Worm (Caenorhabditis elegans): ENCODE measurements around the gene abts-2.

abts-2 gene

ce11 chrX:11585375-11585774 is at the start of gene abts-2:
abts-2 (plus strand) TSS chrX:11585675.
- no peak for TF ChIP-seq K11D2.4 (GFP tag; IDR thresholded peaks at IDR 0.05)
- TF ChIP-seq ztf-22 (GFP tag; optimal IDR thresholded peaks at IDR 0.05): no peak
- no peak for TF ChIP-seq cebp-2 (GFP tag; IDR thresholded peaks at IDR 0.05)
- TF ChIP-seq Y67H2A.10 (GFP tag; conservative IDR thresholded peaks at IDR 0.05): no peak
- no peak for TF ChIP-seq bed-1 (GFP tag; IDR thresholded peaks at IDR 0.05)
- no peak for TF ChIP-seq madf-6 (GFP tag; IDR thresholded peaks at IDR 0.05)
- no peak for TF ChIP-seq nhr-80 (tag; optimal IDR thresholded peaks at IDR 0.05)
- no peak for TF ChIP-seq F52B5.7 (tag; optimal IDR thresholded peaks at IDR 0.05)
- TF ChIP-seq ets-4 (GFP tag; optimal IDR thresholded peaks at IDR 0.05): no peak
- TF ChIP-seq snpc-4 (GFP tag; optimal IDR thresholded peaks at IDR 0.05): no peak
- TF ChIP-seq snpc-4 (tag; optimal IDR thresholded peaks at IDR 0.05): no peak
- TF ChIP-seq aptf-3 (GFP tag; IDR thresholded peaks at IDR 0.05): no peak
- no peak for TF ChIP-seq ccch-3 (GFP tag; optimal IDR thresholded peaks at IDR 0.05)
- TF ChIP-seq F49E8.2 (tag; optimal IDR thresholded peaks at IDR 0.05; ENCODE audit: insufficient read depth): no peak
- no peak for TF ChIP-seq dox-1 (GFP tag; IDR thresholded peaks at IDR 0.05)
- TF ChIP-seq ceh-100 (GFP tag; IDR thresholded peaks at IDR 0.05): no peak
- TF ChIP-seq tbx-9 (tag; optimal IDR thresholded peaks at IDR 0.05; ENCODE audit: borderline replicate concordance): no peak
- no peak for TF ChIP-seq hmg-20 (GFP tag; IDR thresholded peaks at IDR 0.05)
- no peak for TF ChIP-seq ztf-6 (GFP tag; IDR thresholded peaks at IDR 0.05)

ce11 chrX:11536408-11536807 is 49.1 kb upstream of the abts-2 start, which contains the start of gene C35C5.9:
C35C5.9 (plus strand) TSS chrX:11536568.
- TF ChIP-seq zim-3 (tag; optimal IDR thresholded peaks at IDR 0.05): no peak
- no peak for TF ChIP-seq mel-28 (tag; optimal IDR thresholded peaks at IDR 0.05; ENCODE audit: borderline replicate concordance)
- TF ChIP-seq F57A8.1 (GFP tag; optimal IDR thresholded peaks at IDR 0.05): no peak
- peak; percentile 3 for TF ChIP-seq lin-40 (tag; optimal IDR thresholded peaks at IDR 0.05)
- TF ChIP-seq Y95B8A.8 (GFP tag; IDR thresholded peaks at IDR 0.05): 0 out of 2 replicates have a peak, but pooled peaks have one; percentile 45

- TF ChIP-seq madf-10 (tag; optimal IDR thresholded peaks at IDR 0.05) (no peak), ceh-58 (GFP tag; IDR thresholded peaks at IDR 0.05) (no peak), nfya-2 (GFP tag; IDR thresholded peaks at IDR 0.05) (no peak)
Measured at ce11 chrX:11537240-11537764, 48.2 kb upstream of the abts-2 start, which contains the start of gene gcp-2.2. gcp-2.2 (plus strand) TSS chrX:11537714.

DNA sequence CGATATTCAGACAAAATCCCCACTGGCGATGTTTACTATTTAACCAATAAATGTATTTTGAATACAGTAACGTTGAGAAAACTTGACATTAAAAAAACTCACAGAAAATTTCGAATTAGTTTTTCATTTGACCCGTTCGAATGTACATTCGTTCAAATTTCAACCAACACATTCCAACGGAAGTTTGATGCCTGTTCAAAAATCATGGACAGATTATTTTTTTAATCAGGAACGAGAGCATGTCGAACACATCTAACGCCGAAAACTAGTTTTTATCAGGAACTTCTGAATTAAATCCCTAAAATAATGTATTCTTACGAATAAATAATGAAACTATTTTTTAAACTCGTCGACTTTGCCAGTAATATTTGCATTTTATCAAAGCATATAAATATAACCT is 43.8 kb upstream of the abts-2 start:
- no peak for TF ChIP-seq somi-1 (GFP tag; optimal IDR thresholded peaks at IDR 0.05)
- TF ChIP-seq egrh-3 (GFP tag; IDR thresholded peaks at IDR 0.05): no peak
- TF ChIP-seq madf-10 (tag; optimal IDR thresholded peaks at IDR 0.05): no peak
- no peak for TF ChIP-seq C06A6.2 (GFP tag; conservative IDR thresholded peaks at IDR 0.05)
- TF ChIP-seq let-526 (GFP tag; IDR thresholded peaks at IDR 0.05): no peak
- no peak for TF ChIP-seq Y53G8AR.9 (GFP tag; conservative IDR thresholded peaks at IDR 0.05)
- TF ChIP-seq zim-3 (tag; optimal IDR thresholded peaks at IDR 0.05): no peak
- TF ChIP-seq Y79H2A.3 (GFP tag; conservative IDR thresholded peaks at IDR 0.05): no peak
- no peak for TF ChIP-seq unc-62 (GFP tag; optimal IDR thresholded peaks at IDR 0.05)
- TF ChIP-seq ceh-100 (GFP tag; IDR thresholded peaks at IDR 0.05): no peak
- TF ChIP-seq hsf-1 (GFP tag; IDR thresholded peaks at IDR 0.05): no peak
- TF ChIP-seq snpc-4 (GFP tag; optimal IDR thresholded peaks at IDR 0.05): no peak
- TF ChIP-seq snpc-4 (tag; optimal IDR thresholded peaks at IDR 0.05): no peak
- no peak for TF ChIP-seq ztf-22 (GFP tag; optimal IDR thresholded peaks at IDR 0.05)
- no peak for TF ChIP-seq ets-4 (GFP tag; optimal IDR thresholded peaks at IDR 0.05)
- TF ChIP-seq ccch-3 (GFP tag; optimal IDR thresholded peaks at IDR 0.05): no peak
- TF ChIP-seq nhr-80 (tag; optimal IDR thresholded peaks at IDR 0.05): no peak
- TF ChIP-seq hmg-1.2 (GFP tag; IDR thresholded peaks at IDR 0.05): no peak
- no peak for TF ChIP-seq rec-8 (tag; optimal IDR thresholded peaks at IDR 0.05)
